Fruit fly (Drosophila melanogaster) whole organism: ENCODE data around the gene Cda5.

Source experiments
- CG8478 ChIP-seq: fragments of >200 bp; optimal IDR thresholded peaks from 2 replicates; lab custom pipeline; 2018; ENCODE audit warnings: inconsistent platforms
- Dll ChIP-seq: fragments of >200 bp; optimal IDR thresholded peaks from 2 replicates; lab custom pipeline; 2017
- EcR ChIP-seq, 2 experiments: fragments of >200 bp; optimal IDR thresholded peaks; 2 replicates each; lab custom pipeline; 2017; ENCODE audit warnings: missing biosample characterization in 2 of 2, missing genetic modification characterization in 2 of 2, missing genetic modification reagents in 2 of 2
- pan ChIP-seq: fragments of >200 bp; optimal IDR thresholded peaks from 2 replicates; lab custom pipeline; 2017
- psq ChIP-seq: fragments of >200 bp; optimal IDR thresholded peaks from 2 replicates; lab custom pipeline; 2017
- usp ChIP-seq: fragments of >200 bp; optimal IDR thresholded peaks from 2 replicates; lab custom pipeline; 2017; ENCODE audit warnings: missing biosample characterization, missing genetic modification characterization, mixed read lengths

The Cda5 gene

dm6 chr2L:65354-65949, at the start of gene Cda5:
Gene Cda5 (minus strand): TSS chr2L:65404.
- no peak for TF ChIP-seq Dll
- no peak for TF ChIP-seq pan (lab: Kevin White, UChicago)
- TF ChIP-seq CG8478 (lab: Kevin White, UChicago): no peak
- TF ChIP-seq EcR (GFP tag; optimal IDR thresholded peaks at IDR 0.05; lab: Kevin White, UChicago): no peak
- TF ChIP-seq usp: no peak
- no peak for TF ChIP-seq psq (lab: Kevin White, UChicago)

dm6 chr2L:114429-114828, 49.2 kb upstream of the Cda5 start, which contains the start of gene ND-15:
Gene ND-15 (plus strand): TSS chr2L:114726.
- TF ChIP-seq Dll: no peak

dm6 chr2L:110046-110445, 44.8 kb upstream of the Cda5 start:
- TF ChIP-seq EcR (GFP tag; optimal IDR thresholded peaks at IDR 0.05; lab: Kevin White, UChicago) (no peak), CG8478 (lab: Kevin White, UChicago) (no peak), usp (no peak), pan (lab: Kevin White, UChicago) (no peak), Dll (no peak), psq (lab: Kevin White, UChicago) (no peak)

- TF ChIP-seq EcR (GFP tag; optimal IDR thresholded peaks at IDR 0.05; lab: Kevin White, UChicago): no peak
- no peak for TF ChIP-seq usp
- TF ChIP-seq CG8478 (lab: Kevin White, UChicago): no peak
- no peak for TF ChIP-seq Dll
These were observed 44.0 kb upstream of the Cda5 start for dm6 chr2L:109098-109799.

- TF ChIP-seq CG8478 (lab: Kevin White, UChicago) (no peak), Dll (no peak), psq (lab: Kevin White, UChicago) (no peak), pan (lab: Kevin White, UChicago) (no peak), EcR (GFP tag; optimal IDR thresholded peaks at IDR 0.05; lab: Kevin White, UChicago) (no peak), usp (no peak)
These were observed 42.6 kb upstream of the Cda5 start for dm6 chr2L:107476-108436.

- TF ChIP-seq psq (lab: Kevin White, UChicago) (no peak), usp (no peak), Dll (no peak), CG8478 (lab: Kevin White, UChicago) (no peak), pan (lab: Kevin White, UChicago) (no peak), EcR (GFP tag; optimal IDR thresholded peaks at IDR 0.05; lab: Kevin White, UChicago) (no peak)
These were observed 41.8 kb upstream of the Cda5 start for dm6 chr2L:107032-107431.

dm6 chr2L:106540-106939, 41.3 kb upstream of the Cda5 start, which contains the start of the genes Nhe1 and Sam-S:
Gene Nhe1 (minus strand): TSS chr2L:106732.
Gene Sam-S (plus strand): TSS chr2L:106903.
- TF ChIP-seq usp (no peak), pan (lab: Kevin White, UChicago) (no peak), psq (lab: Kevin White, UChicago) (no peak), EcR (GFP tag; optimal IDR thresholded peaks at IDR 0.05; lab: Kevin White, UChicago) (no peak), CG8478 (lab: Kevin White, UChicago) (no peak), Dll (no peak)

- no peak for TF ChIP-seq psq (lab: Kevin White, UChicago)
- no peak for TF ChIP-seq Dll
- TF ChIP-seq EcR (GFP tag; optimal IDR thresholded peaks at IDR 0.05; lab: Kevin White, UChicago): no peak
- TF ChIP-seq CG8478 (lab: Kevin White, UChicago): no peak
- no peak for TF ChIP-seq pan (lab: Kevin White, UChicago)
- TF ChIP-seq usp: no peak
These were observed 37.1 kb upstream of the Cda5 start, which contains the start of gene Creld for dm6 chr2L:102161-102761. Gene Creld (plus strand): TSS chr2L:102380.

dm6 chr2L:94639-95059, 29.4 kb upstream of the Cda5 start, which contains the start of gene Zir:
Gene Zir (plus strand): TSS chr2L:94739.
- TF ChIP-seq Dll (no peak), CG8478 (lab: Kevin White, UChicago) (no peak), EcR (GFP tag; optimal IDR thresholded peaks at IDR 0.05; lab: Kevin White, UChicago) (no peak), usp (no peak), psq (lab: Kevin White, UChicago) (no peak), pan (lab: Kevin White, UChicago) (no peak)

dm6 chr2L:94096-94495, 28.9 kb upstream of the Cda5 start:
- no peak for TF ChIP-seq pan (lab: Kevin White, UChicago)
- no peak for TF ChIP-seq EcR (GFP tag; optimal IDR thresholded peaks at IDR 0.05; lab: Kevin White, UChicago)
- no peak for TF ChIP-seq usp
- TF ChIP-seq psq (lab: Kevin White, UChicago): no peak
- TF ChIP-seq CG8478 (lab: Kevin White, UChicago): no peak
- no peak for TF ChIP-seq Dll

- no peak for TF ChIP-seq Dll
- no peak for TF ChIP-seq usp
- TF ChIP-seq CG8478 (lab: Kevin White, UChicago): no peak
- no peak for TF ChIP-seq psq (lab: Kevin White, UChicago)
- no peak for TF ChIP-seq EcR (GFP tag; optimal IDR thresholded peaks at IDR 0.05; lab: Kevin White, UChicago)
- TF ChIP-seq pan (lab: Kevin White, UChicago): no peak
These were observed 27.8 kb upstream of the Cda5 start for dm6 chr2L:92993-93392.
